Fruit fly (Drosophila melanogaster) whole organism, embryonic: ENCODE results near the gene kek6.

Source experiments
- B-H2 ChIP-seq: fragments of 200-800 bp; sonication (Bioruptor generic); optimal IDR thresholded peaks from 2 replicates; lab custom pipeline; 2018; ENCODE audit warnings: missing biosample characterization, mild to moderate bottlenecking, missing genetic modification characterization
- Bgb ChIP-seq: fragments of 200-800 bp; sonication (Bioruptor generic); IDR thresholded peaks from 2 replicates; pipeline ENCODE4 v1.3.6; 2022; ENCODE audit warnings: missing biosample characterization, missing genetic modification characterization; ENCODE audit not compliant: partially characterized antibody
- CG11247 ChIP-seq: fragments of 200-800 bp; sonication (Bioruptor generic); IDR thresholded peaks from 2 replicates; pipeline ENCODE4 v1.3.6; 2022; ENCODE audit warnings: missing biosample characterization, missing genetic modification characterization
- CG13624 ChIP-seq: fragments of 200-800 bp; sonication (Bioruptor generic); optimal IDR thresholded peaks from 2 replicates; lab custom pipeline; 2016; ENCODE audit warnings: missing biosample characterization, missing genetic modification characterization
- CG14860 ChIP-seq: fragments of 200-800 bp; sonication (Bioruptor generic); IDR thresholded peaks from 3 replicates; pipeline ENCODE4 v1.3.6; 2022; ENCODE audit warnings: missing biosample characterization, missing genetic modification characterization; ENCODE audit not compliant: partially characterized antibody
- CG15514 ChIP-seq: fragments of 200-800 bp; sonication (Bioruptor generic); optimal IDR thresholded peaks from 3 replicates; lab custom pipeline; 2017; ENCODE audit warnings: missing biosample characterization, missing genetic modification characterization, mild to moderate bottlenecking, moderate library complexity, missing genetic modification reagents
- CG15601 ChIP-seq: fragments of 200-800 bp; sonication (Bioruptor generic); optimal IDR thresholded peaks from 3 replicates; lab custom pipeline; 2019; ENCODE audit warnings: missing biosample characterization, mild to moderate bottlenecking, missing genetic modification characterization, moderate library complexity
- CG1603 ChIP-seq: fragments of 200-800 bp; sonication (Bioruptor generic); optimal IDR thresholded peaks from 2 replicates; lab custom pipeline; 2019; ENCODE audit warnings: missing biosample characterization, mild to moderate bottlenecking, missing genetic modification characterization, moderate library complexity
- CG16813 ChIP-seq: fragments of 200-800 bp; sonication (Bioruptor generic); IDR thresholded peaks from 3 replicates; pipeline ENCODE4 v1.3.6; 2022; ENCODE audit warnings: missing biosample characterization, missing genetic modification characterization; ENCODE audit not compliant: partially characterized antibody
- CG17186 ChIP-seq: fragments of 200-800 bp; sonication (Bioruptor generic); optimal IDR thresholded peaks from 3 replicates; lab custom pipeline; 2017; ENCODE audit warnings: missing biosample characterization, missing genetic modification reagents, missing genetic modification characterization
- CG17829 ChIP-seq: fragments of 200-800 bp; optimal IDR thresholded peaks from 2 replicates; lab custom pipeline; 2019; ENCODE audit warnings: missing biosample characterization, mild to moderate bottlenecking, missing genetic modification characterization, moderate library complexity
- CG1792 ChIP-seq: fragments of 200-800 bp; sonication (Bioruptor generic); optimal IDR thresholded peaks from 2 replicates; lab custom pipeline; 2016; ENCODE audit warnings: missing biosample characterization, missing genetic modification characterization
- CG2678 ChIP-seq: fragments of 200-800 bp; sonication (Bioruptor generic); optimal IDR thresholded peaks from 3 replicates; lab custom pipeline; 2019; ENCODE audit warnings: missing biosample characterization, mild to moderate bottlenecking, missing genetic modification characterization, moderate library complexity
- CG2712 ChIP-seq: fragments of 200-800 bp; optimal IDR thresholded peaks from 3 replicates; lab custom pipeline; 2019; ENCODE audit warnings: missing biosample characterization, mild to moderate bottlenecking, missing genetic modification characterization, moderate library complexity
- CG32767 ChIP-seq: fragments of 200-800 bp; sonication (Bioruptor generic); IDR thresholded peaks from 2 replicates; pipeline ENCODE4 v1.3.6; 2022; ENCODE audit warnings: missing biosample characterization, missing genetic modification characterization
- CG5953 ChIP-seq: fragments of 200-800 bp; sonication (Bioruptor generic); IDR thresholded peaks from 2 replicates; pipeline ENCODE4 v1.3.6; 2022; ENCODE audit warnings: missing biosample characterization, missing genetic modification characterization
- CG7271 ChIP-seq: fragments of 200-800 bp; sonication (Bioruptor generic); optimal IDR thresholded peaks from 2 replicates; lab custom pipeline; 2018; ENCODE audit warnings: missing biosample characterization, mild to moderate bottlenecking, missing genetic modification characterization, moderate library complexity
- CG9727 ChIP-seq: fragments of 200-800 bp; sonication (Bioruptor generic); optimal IDR thresholded peaks from 3 replicates; lab custom pipeline; 2017; ENCODE audit warnings: missing biosample characterization, mild to moderate bottlenecking, missing genetic modification characterization
- CG9797 ChIP-seq: fragments of 200-800 bp; sonication (Bioruptor generic); optimal IDR thresholded peaks from 3 replicates; lab custom pipeline; 2018; ENCODE audit warnings: missing biosample characterization, mild to moderate bottlenecking, missing genetic modification characterization
- D ChIP-seq, 2 experiments: fragments of 200-800 bp in 1 of 2; fragments of >200 bp in 1 of 2; sonication (Bioruptor generic) in 1 of 2; optimal IDR thresholded peaks; 2 replicates in 1 of 2; 3 replicates in 1 of 2; lab custom pipeline; 2017; ENCODE audit warnings: mild to moderate bottlenecking in 1 of 2, missing biosample characterization in 1 of 2, missing genetic modification characterization in 1 of 2, missing genetic modification reagents in 1 of 2
- E2f2 ChIP-seq: fragments of 200-800 bp; sonication (Bioruptor generic); IDR thresholded peaks from 2 replicates; pipeline ENCODE4 v1.3.6; 2022; ENCODE audit warnings: missing biosample characterization, missing genetic modification characterization
- GATAe ChIP-seq: fragments of 200-800 bp; sonication (Bioruptor generic); conservative IDR thresholded peaks from 2 replicates; pipeline ENCODE4 v1.3.6; 2022; ENCODE audit warnings: missing biosample characterization, missing genetic modification characterization
- HmgZ ChIP-seq: fragments of 200-800 bp; sonication (Bioruptor generic); optimal IDR thresholded peaks from 2 replicates; lab custom pipeline; 2018; ENCODE audit warnings: missing biosample characterization, mild to moderate bottlenecking, missing genetic modification characterization
- Hsf ChIP-seq: fragments of 200-800 bp; sonication (Bioruptor generic); optimal IDR thresholded peaks from 3 replicates; lab custom pipeline; 2016; ENCODE audit warnings: missing biosample characterization, missing genetic modification characterization
- MESR4 ChIP-seq: fragments of 200-800 bp; sonication (Bioruptor generic); optimal IDR thresholded peaks from 2 replicates; lab custom pipeline; 2018; ENCODE audit warnings: missing biosample characterization, mild to moderate bottlenecking, missing genetic modification characterization, moderate library complexity
- MTF-1 ChIP-seq: fragments of 200-800 bp; sonication (Bioruptor generic); optimal IDR thresholded peaks from 2 replicates; lab custom pipeline; 2018; ENCODE audit warnings: missing biosample characterization, mild to moderate bottlenecking, missing genetic modification characterization, borderline replicate concordance
- Max ChIP-seq: fragments of 200-800 bp; sonication (Bioruptor generic); optimal IDR thresholded peaks from 2 replicates; lab custom pipeline; 2016; ENCODE audit warnings: missing biosample characterization, mild to moderate bottlenecking, missing genetic modification characterization
- Xrp1 ChIP-seq: fragments of 200-800 bp; sonication (Bioruptor generic); IDR thresholded peaks from 2 replicates; pipeline ENCODE4 v1.3.6; 2022; ENCODE audit warnings: missing biosample characterization, missing genetic modification characterization
- ase ChIP-seq: fragments of 200-800 bp; sonication (Bioruptor generic); IDR thresholded peaks from 3 replicates; pipeline ENCODE4 v1.3.6; 2022; ENCODE audit warnings: missing biosample characterization, missing genetic modification characterization
- bbx ChIP-seq: fragments of 200-800 bp; sonication (Bioruptor generic); IDR thresholded peaks from 2 replicates; pipeline ENCODE4 v1.3.6; 2022; ENCODE audit warnings: missing biosample characterization, missing genetic modification characterization; ENCODE audit not compliant: partially characterized antibody
- bcd ChIP-seq: fragments of 200-800 bp; sonication (Bioruptor generic); optimal IDR thresholded peaks from 2 replicates; lab custom pipeline; 2017; ENCODE audit warnings: missing biosample characterization, mild to moderate bottlenecking, missing genetic modification characterization
- cas ChIP-seq: fragments of 200-800 bp; sonication (Bioruptor generic); IDR thresholded peaks from 2 replicates; pipeline ENCODE4 v1.3.6; 2022; ENCODE audit warnings: missing biosample characterization, missing genetic modification characterization
- dm ChIP-seq: fragments of 200-800 bp; sonication (Bioruptor generic); optimal IDR thresholded peaks from 3 replicates; lab custom pipeline; 2016; ENCODE audit warnings: missing biosample characterization, missing genetic modification characterization
- exex ChIP-seq: fragments of 200-800 bp; sonication (Bioruptor generic); optimal IDR thresholded peaks from 4 replicates; lab custom pipeline; 2018; ENCODE audit warnings: missing biosample characterization, mild to moderate bottlenecking, missing genetic modification characterization, moderate library complexity
- ftz-f1 ChIP-seq: fragments of 200-800 bp; sonication (Bioruptor generic); optimal IDR thresholded peaks from 2 replicates; lab custom pipeline; 2016; ENCODE audit warnings: missing biosample characterization, missing genetic modification characterization
- fu2 ChIP-seq: fragments of 200-800 bp; sonication (Bioruptor generic); optimal IDR thresholded peaks from 2 replicates; lab custom pipeline; 2016; ENCODE audit warnings: missing biosample characterization, missing genetic modification characterization
- kah ChIP-seq: fragments of 200-800 bp; sonication (Bioruptor generic); optimal IDR thresholded peaks from 2 replicates; lab custom pipeline; 2018; ENCODE audit warnings: missing biosample characterization, mild to moderate bottlenecking, missing genetic modification characterization
- knrl ChIP-seq: fragments of 200-800 bp; sonication (Bioruptor generic); IDR thresholded peaks from 3 replicates; pipeline ENCODE4 v1.3.6; 2022; ENCODE audit warnings: missing biosample characterization, missing genetic modification characterization; ENCODE audit not compliant: partially characterized antibody
- lab ChIP-seq: fragments of 200-800 bp; sonication (Bioruptor generic); optimal IDR thresholded peaks from 3 replicates; lab custom pipeline; 2017; ENCODE audit warnings: missing biosample characterization, missing genetic modification characterization, mild to moderate bottlenecking, moderate library complexity, missing genetic modification reagents
- mld ChIP-seq: fragments of 200-800 bp; sonication (Bioruptor generic); IDR thresholded peaks from 3 replicates; pipeline ENCODE4 v1.3.6; 2022; ENCODE audit warnings: missing biosample characterization, missing genetic modification characterization; ENCODE audit not compliant: partially characterized antibody
- nmo ChIP-seq: fragments of 200-800 bp; sonication (Bioruptor generic); optimal IDR thresholded peaks from 2 replicates; lab custom pipeline; 2018; ENCODE audit warnings: missing biosample characterization, mild to moderate bottlenecking, missing genetic modification characterization, moderate library complexity
- pb ChIP-seq: fragments of 200-800 bp; sonication (Bioruptor generic); optimal IDR thresholded peaks from 3 replicates; lab custom pipeline; 2016; ENCODE audit warnings: missing biosample characterization, missing genetic modification characterization
- sna ChIP-seq: fragments of 200-800 bp; sonication (Bioruptor generic); IDR thresholded peaks from 2 replicates; pipeline ENCODE4 v1.3.6; 2022; ENCODE audit warnings: missing biosample characterization, missing genetic modification characterization; ENCODE audit not compliant: partially characterized antibody
- sob ChIP-seq: fragments of 200-800 bp; sonication (Bioruptor generic); IDR thresholded peaks from 2 replicates; pipeline ENCODE4 v1.3.6; 2022; ENCODE audit warnings: missing biosample characterization, missing genetic modification characterization
- sqz ChIP-seq: fragments of 200-800 bp; sonication (Bioruptor generic); optimal IDR thresholded peaks from 3 replicates; lab custom pipeline; 2018; ENCODE audit warnings: missing biosample characterization, mild to moderate bottlenecking, missing genetic modification characterization
- unc-4 ChIP-seq: fragments of 200-800 bp; sonication (Bioruptor generic); IDR thresholded peaks from 2 replicates; pipeline ENCODE4 v1.3.6; 2022; ENCODE audit warnings: missing biosample characterization, missing genetic modification characterization; ENCODE audit not compliant: partially characterized antibody

Gene kek6

dm6 chr3R:31596071-31596883 lies 25.7 kb upstream of the kek6 start, which contains the start of gene RpL6 (continued):
- TF ChIP-seq pb (GFP tag; lab: Kevin White, UChicago) (no peak), Hsf (GFP tag; lab: Kevin White, UChicago) (peak; percentile 30), unc-4 (GFP tag; lab: Robert Waterston, UW) (peak; percentile 86), nmo (peak; percentile 58), CG5953 (GFP tag; lab: Robert Waterston, UW) (no peak), CG2678 (tag; lab: Kevin White, UChicago) (peak; percentile 25), ase (GFP tag; lab: Robert Waterston, UW) (no peak), CG17186 (GFP tag; lab: Kevin White, UChicago) (peak; percentile 36), E2f2 (GFP tag; lab: Robert Waterston, UW) (peak; percentile 56; the same call in 1 of the 2 replicates), CG15601 (tag; lab: Kevin White, UChicago) (peak; percentile 54), GATAe (GFP tag; lab: Robert Waterston, UW) (no peak), CG16813 (GFP tag; lab: Robert Waterston, UW) (peak; percentile 82), cas (GFP tag; lab: Robert Waterston, UW) (no peak), bcd (GFP tag; lab: Kevin White, UChicago) (peak; percentile 10), fu2 (GFP tag; lab: Kevin White, UChicago) (no peak), bbx (GFP tag; lab: Robert Waterston, UW) (peak; percentile 72), CG32767 (GFP tag; lab: Robert Waterston, UW) (peak; percentile 60; the same call in 1 of the 2 replicates), CG1792 (GFP tag; lab: Kevin White, UChicago) (no peak), Bgb (peak; percentile 78), ftz-f1 (GFP tag; lab: Kevin White, UChicago) (peak; percentile 66), D (optimal IDR thresholded peaks at IDR 0.05; lab: Kevin White, UChicago) (no peak), D (GFP tag; optimal IDR thresholded peaks at IDR 0.05; lab: Kevin White, UChicago) (no peak), kah (peak; percentile 20), MTF-1 (GFP tag; lab: Kevin White, UChicago) (no peak), Xrp1 (peak; percentile 7; the same call in 1 of the 2 replicates), exex (tag; lab: Kevin White, UChicago) (peak; percentile 21), CG14860 (GFP tag; lab: Robert Waterston, UW) (peak; percentile 78), mld (peak; percentile 44; the same call in 1 of the 3 replicates), sna (GFP tag; lab: Robert Waterston, UW) (peak; percentile 88), CG9727 (peak; percentile 38), CG1603 (peak; percentile 60), CG9797 (GFP tag; lab: Kevin White, UChicago) (peak; percentile 91), CG11247 (GFP tag; lab: Robert Waterston, UW) (0 out of 2 replicates have a peak, but pooled peaks have one; percentile 36), dm (GFP tag; lab: Kevin White, UChicago) (peak; percentile 99), B-H2 (GFP tag; lab: Kevin White, UChicago) (peak; percentile 30), MESR4 (GFP tag; lab: Kevin White, UChicago) (peak; percentile 100), CG13624 (peak; percentile 16), Max (GFP tag; lab: Kevin White, UChicago) (peak; percentile 92), sob (GFP tag; lab: Robert Waterston, UW) (0 out of 2 replicates have a peak, but pooled peaks have one; percentile 7), lab (peak; percentile 44), sqz (GFP tag; lab: Kevin White, UChicago) (no peak), CG17829 (tag; lab: Kevin White, UChicago) (peak; percentile 60), CG15514 (GFP tag; lab: Kevin White, UChicago) (peak; percentile 80), CG2712 (tag; lab: Kevin White, UChicago) (peak; percentile 53), CG7271 (peak; percentile 34), HmgZ (tag; lab: Kevin White, UChicago) (peak; percentile 63), knrl (peak; percentile 71)
